Worm (Caenorhabditis elegans) whole organism, young adult: ENCODE data around the gene rpap-2.

ENCODE experiments used
- B0035.1 ChIP-seq: sonication (generic microtip); optimal IDR thresholded peaks from 2 replicates; lab custom pipeline; 2016; ENCODE audit warnings: missing genetic modification characterization, mild to moderate bottlenecking, missing compliant biosample characterization, missing genotype, missing genetic modification reagents
- D2030.7 ChIP-seq: fragments of 200-800 bp; sonication (Bioruptor generic); IDR thresholded peaks from 2 replicates; pipeline ENCODE4 v1.3.6; 2022; ENCODE audit warnings: missing genetic modification reagents, missing genetic modification characterization, missing compliant biosample characterization
- F33H1.4 ChIP-seq: fragments of 200-800 bp; sonication (Bioruptor generic); IDR thresholded peaks from 2 replicates; pipeline ENCODE4 v1.3.6; 2022; ENCODE audit warnings: missing genetic modification reagents, missing genetic modification characterization, missing compliant biosample characterization
- F39B2.1 ChIP-seq: fragments of 200-800 bp; sonication (Bioruptor generic); IDR thresholded peaks from 2 replicates; pipeline ENCODE4 v1.3.6; 2022; ENCODE audit warnings: missing genetic modification reagents, missing genetic modification characterization, missing compliant biosample characterization
- K11D2.4 ChIP-seq: fragments of 200-800 bp; sonication (Bioruptor generic); IDR thresholded peaks from 2 replicates; pipeline ENCODE4 v1.3.6; 2022; ENCODE audit warnings: missing genetic modification reagents, missing genetic modification characterization, missing compliant biosample characterization
- Y67H2A.10 ChIP-seq: fragments of 200-800 bp; sonication (Bioruptor generic); conservative IDR thresholded peaks from 2 replicates; pipeline ENCODE4 v1.3.6; 2022; ENCODE audit warnings: missing genetic modification reagents, missing genetic modification characterization, missing compliant biosample characterization
- ama-1 ChIP-seq, 3 experiments: fragments of 150-350 bp in 1 of 3; sonication (generic microtip) in 2 of 3; optimal IDR thresholded peaks; 2 replicates each; lab custom pipeline; 2014 to 2018; ENCODE audit warnings: missing biosample characterization in 2 of 3, missing genetic modification characterization in 2 of 3, missing genetic modification reagents in 2 of 3
- attf-3 ChIP-seq: fragments of 200-800 bp; sonication (Bioruptor generic); conservative IDR thresholded peaks from 2 replicates; pipeline ENCODE4 v1.3.6; 2022; ENCODE audit warnings: missing genetic modification reagents, missing genetic modification characterization, missing compliant biosample characterization
- bed-2 ChIP-seq: fragments of 200-800 bp; sonication (Bioruptor generic); IDR thresholded peaks from 2 replicates; pipeline ENCODE4 v1.3.6; 2022; ENCODE audit warnings: missing genetic modification reagents, missing genetic modification characterization, missing compliant biosample characterization
- ceh-100 ChIP-seq: fragments of 200-800 bp; sonication (Bioruptor generic); IDR thresholded peaks from 2 replicates; pipeline ENCODE4 v1.3.6; 2022; ENCODE audit warnings: missing genetic modification reagents, missing genetic modification characterization, missing compliant biosample characterization
- ceh-27 ChIP-seq: fragments of 200-800 bp; sonication (Bioruptor generic); optimal IDR thresholded peaks from 2 replicates; lab custom pipeline; 2018; ENCODE audit warnings: mild to moderate bottlenecking, missing genetic modification characterization, moderate library complexity, missing compliant biosample characterization
- chd-7 ChIP-seq: sonication (generic microtip); optimal IDR thresholded peaks from 2 replicates; lab custom pipeline; 2016; ENCODE audit warnings: mild to moderate bottlenecking, missing genetic modification characterization, moderate library complexity, missing compliant biosample characterization
- dox-1 ChIP-seq: fragments of 200-800 bp; sonication (Bioruptor generic); IDR thresholded peaks from 2 replicates; pipeline ENCODE4 v1.3.6; 2022; ENCODE audit warnings: missing genetic modification reagents, missing genetic modification characterization, missing compliant biosample characterization
- dpff-1 ChIP-seq: sonication (generic microtip); optimal IDR thresholded peaks from 2 replicates; lab custom pipeline; 2017; ENCODE audit warnings: mild to moderate bottlenecking, missing genetic modification characterization, missing compliant biosample characterization
- egrh-3 ChIP-seq: fragments of 200-800 bp; sonication (Bioruptor generic); IDR thresholded peaks from 2 replicates; pipeline ENCODE4 v1.3.6; 2022; ENCODE audit warnings: missing genetic modification reagents, missing genetic modification characterization, missing compliant biosample characterization
- ets-4 ChIP-seq: fragments of 200-800 bp; sonication (Bioruptor generic); optimal IDR thresholded peaks from 2 replicates; lab custom pipeline; 2018; ENCODE audit warnings: mild to moderate bottlenecking, missing genetic modification characterization, missing compliant biosample characterization
- hlh-12 ChIP-seq: sonication (generic microtip); optimal IDR thresholded peaks from 2 replicates; lab custom pipeline; 2016; ENCODE audit warnings: missing genetic modification characterization, missing compliant biosample characterization
- hsf-1 ChIP-seq: fragments of 200-800 bp; sonication (Bioruptor generic); IDR thresholded peaks from 2 replicates; pipeline ENCODE4 v1.3.6; 2022; ENCODE audit warnings: missing genetic modification reagents, missing genetic modification characterization, missing compliant biosample characterization
- let-526 ChIP-seq: fragments of 200-800 bp; sonication (Bioruptor generic); IDR thresholded peaks from 2 replicates; pipeline ENCODE4 v1.3.6; 2022; ENCODE audit warnings: missing genetic modification reagents, missing genetic modification characterization, missing compliant biosample characterization
- let-607 ChIP-seq, 2 experiments: fragments of 200-800 bp in 1 of 2; sonication (Bioruptor generic) in 1 of 2; sonication (generic microtip) in 1 of 2; optimal IDR thresholded peaks; 2 replicates each; lab custom pipeline; 2016 to 2018; ENCODE audit warnings: mild to moderate bottlenecking in 2 of 2, missing compliant biosample characterization in 2 of 2, missing genetic modification characterization in 2 of 2, moderate library complexity in 2 of 2, missing genotype in 1 of 2
- lin-26 ChIP-seq: fragments of 200-800 bp; sonication (Bioruptor generic); IDR thresholded peaks from 2 replicates; pipeline ENCODE4 v1.3.6; 2022; ENCODE audit warnings: missing genetic modification reagents, missing genetic modification characterization, missing compliant biosample characterization
- lin-40 ChIP-seq: sonication (generic microtip); optimal IDR thresholded peaks from 2 replicates; lab custom pipeline; 2016; ENCODE audit warnings: missing genetic modification characterization, mild to moderate bottlenecking, missing compliant biosample characterization, missing genotype, missing genetic modification reagents
- lin-54 ChIP-seq: fragments of 200-800 bp; sonication (Bioruptor generic); optimal IDR thresholded peaks from 2 replicates; lab custom pipeline; 2018; ENCODE audit warnings: mild to moderate bottlenecking, missing genetic modification characterization, missing compliant biosample characterization
- lir-1 ChIP-seq: fragments of 200-800 bp; sonication (Bioruptor generic); conservative IDR thresholded peaks from 2 replicates; pipeline ENCODE4 v1.3.6; 2022; ENCODE audit warnings: missing genetic modification reagents, missing genetic modification characterization, missing compliant biosample characterization
- madf-3 ChIP-seq: fragments of 200-800 bp; sonication (Bioruptor generic); IDR thresholded peaks from 2 replicates; pipeline ENCODE4 v1.3.6; 2022; ENCODE audit warnings: missing genetic modification reagents, missing genetic modification characterization, missing compliant biosample characterization
- madf-6 ChIP-seq: fragments of 200-800 bp; sonication (Bioruptor generic); IDR thresholded peaks from 2 replicates; pipeline ENCODE4 v1.3.6; 2022; ENCODE audit warnings: missing genetic modification reagents, missing genetic modification characterization, missing compliant biosample characterization
- madf-8 ChIP-seq: fragments of 200-800 bp; sonication (Bioruptor generic); conservative IDR thresholded peaks from 2 replicates; pipeline ENCODE4 v1.3.6; 2022; ENCODE audit warnings: missing genetic modification reagents, missing genetic modification characterization, missing compliant biosample characterization
- mel-28 ChIP-seq: sonication (generic microtip); optimal IDR thresholded peaks from 2 replicates; lab custom pipeline; 2016; ENCODE audit warnings: borderline replicate concordance, mild to moderate bottlenecking, missing genetic modification characterization, missing compliant biosample characterization
- nhr-80 ChIP-seq: sonication (generic microtip); optimal IDR thresholded peaks from 2 replicates; lab custom pipeline; 2016; ENCODE audit warnings: missing genetic modification characterization, missing compliant biosample characterization
- nhr-90 ChIP-seq: sonication (generic microtip); optimal IDR thresholded peaks from 2 replicates; lab custom pipeline; 2016; ENCODE audit warnings: missing genotype, mild to moderate bottlenecking, missing genetic modification characterization, missing compliant biosample characterization
- repo-1 ChIP-seq: sonication (generic microtip); optimal IDR thresholded peaks from 2 replicates; lab custom pipeline; 2017; ENCODE audit warnings: mild to moderate bottlenecking, missing genetic modification characterization, missing compliant biosample characterization
- snpc-1.1 ChIP-seq: sonication (generic microtip); optimal IDR thresholded peaks from 2 replicates; lab custom pipeline; 2017; ENCODE audit warnings: missing genetic modification characterization, mild to moderate bottlenecking, missing compliant biosample characterization, antibody characterized with exemption, moderate library complexity, missing genotype, missing genetic modification reagents; ENCODE audit not compliant: insufficient read depth
- snpc-1.3 ChIP-seq: sonication (generic microtip); optimal IDR thresholded peaks from 2 replicates; lab custom pipeline; 2017; ENCODE audit warnings: missing genetic modification characterization, mild to moderate bottlenecking, missing compliant biosample characterization, antibody characterized with exemption, moderate library complexity, missing genotype, missing genetic modification reagents; ENCODE audit not compliant: insufficient read depth
- snpc-3.4 ChIP-seq: sonication (generic microtip); optimal IDR thresholded peaks from 2 replicates; lab custom pipeline; 2017; ENCODE audit warnings: missing genetic modification characterization, mild to moderate bottlenecking, missing compliant biosample characterization, antibody characterized with exemption, moderate library complexity, missing genotype, missing genetic modification reagents
- somi-1 ChIP-seq: fragments of 200-800 bp; sonication (Bioruptor generic); optimal IDR thresholded peaks from 2 replicates; lab custom pipeline; 2018; ENCODE audit warnings: mild to moderate bottlenecking, missing genetic modification characterization, missing compliant biosample characterization
- tbp1 ChIP-seq: fragments of 200-800 bp; sonication (Bioruptor generic); optimal IDR thresholded peaks from 2 replicates; lab custom pipeline; 2018; ENCODE audit warnings: mild to moderate bottlenecking, missing genetic modification characterization, missing compliant biosample characterization
- tbx-9 ChIP-seq: sonication (generic microtip); optimal IDR thresholded peaks from 2 replicates; lab custom pipeline; 2016; ENCODE audit warnings: borderline replicate concordance, missing genetic modification characterization, inconsistent platforms, missing compliant biosample characterization
- ztf-26 ChIP-seq: sonication (generic microtip); optimal IDR thresholded peaks from 2 replicates; lab custom pipeline; 2017; ENCODE audit warnings: missing genetic modification characterization, missing compliant biosample characterization
- ztf-3 ChIP-seq: fragments of 200-800 bp; sonication (Bioruptor generic); optimal IDR thresholded peaks from 2 replicates; lab custom pipeline; 2018; ENCODE audit warnings: mild to moderate bottlenecking, missing genetic modification characterization, missing compliant biosample characterization

rpap-2 gene

ce11 chrIII:8983811-8984210 is 16.0 kb downstream of the rpap-2 start:
- TF ChIP-seq tbx-9 (tag; lab: Kevin White, UChicago) (no peak), snpc-3.4 (tag; lab: Kevin White, UChicago) (no peak), chd-7 (tag; lab: Kevin White, UChicago) (no peak), Y67H2A.10 (GFP tag; lab: Robert Waterston, UW) (no peak), ceh-100 (GFP tag; lab: Robert Waterston, UW) (no peak), D2030.7 (no peak), F33H1.4 (GFP tag; lab: Robert Waterston, UW) (no peak), tbp1 (GFP tag; lab: Kevin White, UChicago) (peak; percentile 36), let-607 (tag; optimal IDR thresholded peaks at IDR 0.05; lab: Kevin White, UChicago) (no peak), attf-3 (no peak), hsf-1 (GFP tag; lab: Robert Waterston, UW) (peak; percentile 39; the same call in 1 of the 2 replicates), hlh-12 (no peak), lir-1 (GFP tag; lab: Robert Waterston, UW) (no peak), madf-3 (GFP tag; lab: Robert Waterston, UW) (no peak), dox-1 (no peak), K11D2.4 (GFP tag; lab: Robert Waterston, UW) (peak; percentile 39; the same call in 1 of the 2 replicates), ets-4 (GFP tag; lab: Kevin White, UChicago) (no peak), snpc-1.1 (tag; lab: Kevin White, UChicago) (no peak), ztf-3 (GFP tag; lab: Kevin White, UChicago) (no peak), ceh-27 (GFP tag; lab: Kevin White, UChicago) (peak; percentile 31), lin-40 (tag; lab: Kevin White, UChicago) (no peak), somi-1 (GFP tag; lab: Kevin White, UChicago) (peak; percentile 60), ztf-26 (peak; percentile 19), madf-6 (GFP tag; lab: Robert Waterston, UW) (no peak), repo-1 (tag; lab: Kevin White, UChicago) (no peak), lin-26 (GFP tag; lab: Robert Waterston, UW) (no peak), nhr-90 (tag; lab: Kevin White, UChicago) (peak; percentile 8), let-526 (GFP tag; lab: Robert Waterston, UW) (no peak), ama-1 (optimal IDR thresholded peaks at IDR 0.05; lab: Kevin White, UChicago) (peak; percentile 49), ama-1 (GFP tag; optimal IDR thresholded peaks at IDR 0.05; lab: Kevin White, UChicago) (no peak)

ce11 chrIII:8984412-8984811 is 16.6 kb downstream of the rpap-2 start:
- TF ChIP-seq madf-8 (GFP tag; lab: Robert Waterston, UW) (no peak), F39B2.1 (0 out of 2 replicates have a peak, but pooled peaks have one; percentile 49), dpff-1 (tag; lab: Kevin White, UChicago) (no peak), mel-28 (tag; lab: Kevin White, UChicago) (no peak), egrh-3 (GFP tag; lab: Robert Waterston, UW) (no peak), B0035.1 (tag; lab: Kevin White, UChicago) (no peak), nhr-80 (tag; lab: Kevin White, UChicago) (peak; percentile 11), snpc-1.3 (tag; lab: Kevin White, UChicago) (no peak), madf-6 (GFP tag; lab: Robert Waterston, UW) (peak; percentile 6; the same call in 1 of the 2 replicates), bed-2 (GFP tag; lab: Robert Waterston, UW) (no peak), hsf-1 (GFP tag; lab: Robert Waterston, UW) (0 out of 2 replicates have a peak, but pooled peaks have one; percentile 22), lin-54 (GFP tag; lab: Kevin White, UChicago) (peak; percentile 4)
